Worm (Caenorhabditis elegans) whole organism, late embryonic: ENCODE results near the gene unk-1.

Experiments
- C08G9.2 ChIP-seq: sonication (generic microtip); optimal IDR thresholded peaks from 2 replicates; lab custom pipeline; 2016; ENCODE audit warnings: mild to moderate bottlenecking, missing genetic modification characterization, moderate library complexity, missing compliant biosample characterization
- T23F11.4 ChIP-seq: fragments of 200-800 bp; sonication (Bioruptor generic); optimal IDR thresholded peaks from 2 replicates; lab custom pipeline; 2018; ENCODE audit warnings: mild to moderate bottlenecking, missing genetic modification characterization, missing compliant biosample characterization
- Y22D7AL.16 ChIP-seq: sonication (generic microtip); optimal IDR thresholded peaks from 2 replicates; lab custom pipeline; 2016; ENCODE audit warnings: missing genetic modification characterization, missing compliant biosample characterization
- ahr-1 ChIP-seq: sonication (generic microtip); optimal IDR thresholded peaks from 2 replicates; lab custom pipeline; 2016; ENCODE audit warnings: missing genetic modification characterization, missing compliant biosample characterization
- ama-1 ChIP-seq: fragments of 150-350 bp; optimal IDR thresholded peaks from 2 replicates; lab custom pipeline; 2014
- ceh-14 ChIP-seq: sonication (generic microtip); optimal IDR thresholded peaks from 2 replicates; lab custom pipeline; 2016; ENCODE audit warnings: missing genotype, missing genetic modification characterization, missing compliant biosample characterization
- ceh-19 ChIP-seq: fragments of 200-800 bp; sonication (Bioruptor generic); optimal IDR thresholded peaks from 2 replicates; lab custom pipeline; 2018; ENCODE audit warnings: mild to moderate bottlenecking, missing genetic modification characterization, missing compliant biosample characterization
- ceh-22 ChIP-seq: sonication (generic microtip); optimal IDR thresholded peaks from 2 replicates; lab custom pipeline; 2017; ENCODE audit warnings: missing biosample characterization, missing genetic modification characterization
- ceh-30 ChIP-seq: fragments of 150-350 bp; optimal IDR thresholded peaks from 2 replicates; lab custom pipeline; 2014; ENCODE audit warnings: missing biosample characterization, missing genetic modification characterization
- ceh-31 ChIP-seq: sonication (generic microtip); optimal IDR thresholded peaks from 2 replicates; lab custom pipeline; 2016; ENCODE audit warnings: missing genetic modification characterization, missing compliant biosample characterization
- ceh-34 ChIP-seq: sonication (generic microtip); optimal IDR thresholded peaks from 2 replicates; lab custom pipeline; 2016; ENCODE audit warnings: mild to moderate bottlenecking, missing genetic modification characterization, missing compliant biosample characterization
- ceh-48 ChIP-seq: sonication (generic microtip); optimal IDR thresholded peaks from 2 replicates; lab custom pipeline; 2016; ENCODE audit warnings: missing genetic modification characterization, inconsistent platforms, missing compliant biosample characterization
- dmd-4 ChIP-seq: sonication (generic microtip); optimal IDR thresholded peaks from 2 replicates; lab custom pipeline; 2016; ENCODE audit warnings: borderline replicate concordance, missing genetic modification characterization, missing compliant biosample characterization
- fkh-10 ChIP-seq: fragments of 150-350 bp; optimal IDR thresholded peaks from 2 replicates; lab custom pipeline; 2014; ENCODE audit warnings: missing biosample characterization, missing genetic modification reagents, missing genetic modification characterization
- fkh-6 ChIP-seq: sonication (generic microtip); optimal IDR thresholded peaks from 2 replicates; lab custom pipeline; 2016; ENCODE audit warnings: missing genetic modification characterization, missing compliant biosample characterization
- hlh-13 ChIP-seq: fragments of 200-800 bp; sonication (Bioruptor generic); optimal IDR thresholded peaks from 2 replicates; lab custom pipeline; 2018; ENCODE audit warnings: mild to moderate bottlenecking, missing genetic modification characterization, missing compliant biosample characterization
- hlh-15 ChIP-seq: sonication (generic microtip); optimal IDR thresholded peaks from 2 replicates; lab custom pipeline; 2016; ENCODE audit warnings: missing genetic modification characterization, missing compliant biosample characterization
- hlh-30 ChIP-seq: sonication (generic microtip); optimal IDR thresholded peaks from 2 replicates; lab custom pipeline; 2017; ENCODE audit warnings: antibody characterized with exemption, missing genetic modification characterization, missing compliant biosample characterization; ENCODE audit not compliant: insufficient read depth
- lin-11 ChIP-seq: fragments of 200-800 bp; sonication (Bioruptor generic); optimal IDR thresholded peaks from 2 replicates; lab custom pipeline; 2018; ENCODE audit warnings: mild to moderate bottlenecking, missing genetic modification characterization, missing compliant biosample characterization
- nfya-1 ChIP-seq: sonication (generic microtip); optimal IDR thresholded peaks from 2 replicates; lab custom pipeline; 2017; ENCODE audit warnings: missing genetic modification characterization, mild to moderate bottlenecking, missing compliant biosample characterization, antibody characterized with exemption, moderate library complexity
- nhr-232 ChIP-seq: sonication (generic microtip); optimal IDR thresholded peaks from 2 replicates; lab custom pipeline; 2016; ENCODE audit warnings: missing genetic modification characterization, missing compliant biosample characterization
- odd-2 ChIP-seq: sonication (generic microtip); optimal IDR thresholded peaks from 2 replicates; lab custom pipeline; 2017; ENCODE audit warnings: antibody characterized with exemption, mild to moderate bottlenecking, missing genetic modification characterization, missing compliant biosample characterization
- pag-3 ChIP-seq: sonication (generic microtip); optimal IDR thresholded peaks from 2 replicates; lab custom pipeline; 2016; ENCODE audit warnings: missing compliant biosample characterization, missing genetic modification characterization, borderline replicate concordance
- pha-4 ChIP-seq: fragments of 150-350 bp; optimal IDR thresholded peaks from 2 replicates; lab custom pipeline; 2018; ENCODE audit warnings: missing biosample characterization, missing genetic modification reagents, missing genetic modification characterization
- ref-2 ChIP-seq: sonication (generic microtip); optimal IDR thresholded peaks from 2 replicates; lab custom pipeline; 2016; ENCODE audit warnings: missing genetic modification characterization, missing compliant biosample characterization
- rnt-1 ChIP-seq: sonication (generic microtip); optimal IDR thresholded peaks from 2 replicates; lab custom pipeline; 2016; ENCODE audit warnings: missing genetic modification characterization, missing compliant biosample characterization
- sdc-2 ChIP-seq: sonication (generic microtip); optimal IDR thresholded peaks from 2 replicates; lab custom pipeline; 2016; ENCODE audit warnings: missing genotype, missing genetic modification characterization, missing compliant biosample characterization
- sox-2 ChIP-seq: fragments of 200-800 bp; sonication (Bioruptor generic); IDR thresholded peaks from 2 replicates; pipeline ENCODE4 v1.3.6; 2022; ENCODE audit warnings: missing genetic modification reagents, missing genetic modification characterization, missing compliant biosample characterization
- syd-9 ChIP-seq: sonication (generic microtip); optimal IDR thresholded peaks from 2 replicates; lab custom pipeline; 2016; ENCODE audit warnings: mild to moderate bottlenecking, missing genetic modification characterization, moderate library complexity, missing compliant biosample characterization
- tbx-7 ChIP-seq: sonication (generic microtip); optimal IDR thresholded peaks from 2 replicates; lab custom pipeline; 2016; ENCODE audit warnings: missing genotype, missing genetic modification characterization, missing compliant biosample characterization
- ttx-3 ChIP-seq: sonication (generic microtip); optimal IDR thresholded peaks from 2 replicates; lab custom pipeline; 2016; ENCODE audit warnings: missing genetic modification reagents, missing genetic modification characterization, missing compliant biosample characterization
- unc-42 ChIP-seq: sonication (generic microtip); optimal IDR thresholded peaks from 2 replicates; lab custom pipeline; 2016; ENCODE audit warnings: missing genotype, missing genetic modification characterization, missing compliant biosample characterization
- unc-55 ChIP-seq: sonication (generic microtip); optimal IDR thresholded peaks from 2 replicates; lab custom pipeline; 2017; ENCODE audit warnings: missing biosample characterization, missing genetic modification reagents, missing genetic modification characterization
- unc-86 ChIP-seq: sonication (generic microtip); optimal IDR thresholded peaks from 2 replicates; lab custom pipeline; 2016; ENCODE audit warnings: missing genetic modification characterization, missing compliant biosample characterization
- zip-5 ChIP-seq: sonication (generic microtip); optimal IDR thresholded peaks from 2 replicates; lab custom pipeline; 2016; ENCODE audit warnings: missing genetic modification characterization, missing compliant biosample characterization
- ztf-16 ChIP-seq: sonication (generic microtip); optimal IDR thresholded peaks from 2 replicates; lab custom pipeline; 2017; ENCODE audit warnings: missing genetic modification characterization, missing compliant biosample characterization

The unk-1 gene

DNA sequence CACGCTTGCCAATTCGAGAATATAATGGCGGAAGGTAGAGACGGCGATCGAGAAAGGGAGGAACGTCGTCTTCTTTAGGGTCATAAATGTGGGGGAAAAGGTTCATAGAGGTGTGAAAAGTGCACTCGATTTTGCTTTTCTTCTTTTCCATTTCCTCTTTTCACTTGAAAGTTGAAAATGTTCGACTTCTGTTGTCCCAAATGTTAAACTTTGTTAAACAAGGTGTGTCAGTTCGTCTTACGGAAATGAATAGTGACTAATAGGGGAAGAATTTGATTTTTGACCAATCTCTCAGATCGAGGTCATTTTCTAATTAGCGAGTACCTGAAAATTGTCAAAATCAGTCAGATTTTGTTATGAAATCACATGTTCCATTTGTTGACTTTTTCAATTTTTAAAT, 9.9 kb upstream of the unk-1 start:
- no peak for TF ChIP-seq hlh-15
- no peak for TF ChIP-seq odd-2 (tag; lab: Kevin White, UChicago)
- TF ChIP-seq ceh-31 (tag; lab: Kevin White, UChicago) = peak; percentile 34

DNA sequence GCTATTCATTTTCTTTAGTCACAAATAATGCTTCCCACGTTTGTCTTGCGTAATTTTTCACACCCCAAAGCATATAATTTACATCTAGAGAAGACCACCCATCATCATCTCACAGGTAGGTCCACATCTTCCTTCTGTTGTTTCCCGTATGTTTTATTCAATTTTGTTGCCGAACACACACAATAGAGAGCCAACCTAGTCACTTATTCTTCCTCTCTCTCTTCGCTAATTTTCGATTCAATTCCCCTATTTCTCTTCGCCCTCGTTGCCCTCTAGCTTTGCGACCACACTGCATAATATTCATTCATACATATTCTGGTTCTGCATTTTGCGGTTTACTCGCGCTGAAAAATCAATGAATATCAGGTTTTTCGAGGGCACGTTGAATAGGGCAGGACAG, 8.8 kb upstream of the unk-1 start:
- TF ChIP-seq pag-3 (tag; lab: Kevin White, UChicago) (no peak), hlh-30 (no peak), C08G9.2 (tag; lab: Kevin White, UChicago) (no peak), unc-42 (peak; percentile 11), nhr-232 (no peak), ceh-22 (tag; lab: Kevin White, UChicago) (no peak), unc-86 (tag; lab: Kevin White, UChicago) (no peak), lin-11 (tag; lab: Kevin White, UChicago) (no peak), sdc-2 (no peak), dmd-4 (tag; lab: Kevin White, UChicago) (no peak), unc-55 (GFP tag; lab: Kevin White, UChicago) (no peak), ceh-31 (tag; lab: Kevin White, UChicago) (peak; percentile 71), ceh-34 (no peak), ceh-19 (GFP tag; lab: Kevin White, UChicago) (no peak), zip-5 (tag; lab: Kevin White, UChicago) (no peak), hlh-15 (no peak), ceh-48 (tag; lab: Kevin White, UChicago) (peak; percentile 5), nfya-1 (tag; lab: Kevin White, UChicago) (no peak), syd-9 (tag; lab: Kevin White, UChicago) (no peak)

DNA sequence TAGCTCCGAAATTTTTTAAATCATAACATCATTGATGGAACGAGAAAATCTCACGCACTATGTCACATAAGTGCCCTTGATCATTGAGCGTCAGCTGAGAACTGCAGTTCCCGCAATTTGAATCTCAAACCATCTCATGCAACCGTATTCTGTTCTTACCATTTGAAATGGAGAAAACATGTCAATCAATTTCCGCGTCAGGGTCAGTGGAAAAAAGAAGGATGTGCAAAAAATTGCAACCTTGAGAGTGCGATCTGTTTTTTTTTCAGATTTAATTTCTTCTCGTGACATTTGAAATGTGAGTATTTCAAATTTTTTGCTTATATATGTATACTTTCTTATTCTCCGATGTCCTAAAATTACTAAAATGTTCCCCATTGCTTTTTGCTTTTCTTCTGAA, 4.1 kb upstream of the unk-1 start:
- TF ChIP-seq hlh-15 (no peak), fkh-6 (tag; lab: Kevin White, UChicago) (no peak), hlh-13 (GFP tag; lab: Kevin White, UChicago) (no peak)

DNA sequence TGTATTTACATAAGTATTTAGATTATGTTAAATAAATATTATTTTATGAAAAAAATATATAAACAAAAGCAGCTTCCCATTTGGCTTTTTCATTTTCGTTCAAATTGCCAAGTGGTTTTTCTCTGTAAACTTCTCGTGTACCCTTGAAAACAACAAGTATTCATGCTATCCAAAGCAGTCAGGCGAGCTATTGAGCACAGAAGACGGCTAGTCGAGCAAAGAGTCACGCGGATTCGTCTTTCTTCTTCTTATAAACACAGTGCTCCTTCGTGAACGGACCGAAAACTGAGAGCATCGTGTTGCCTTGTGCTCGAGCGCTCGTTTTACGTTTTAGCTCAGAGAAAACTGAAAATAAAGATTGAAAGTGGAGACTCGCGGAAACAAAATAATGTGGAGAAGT, 1.1 kb downstream of the unk-1 start:
- TF ChIP-seq ceh-22 (tag; lab: Kevin White, UChicago) (no peak), Y22D7AL.16 (no peak), ahr-1 (no peak), rnt-1 (no peak), ama-1 (no peak), T23F11.4 (GFP tag; lab: Kevin White, UChicago) (no peak), pha-4 (no peak), ztf-16 (no peak), sox-2 (no peak), ceh-30 (no peak), ttx-3 (tag; lab: Kevin White, UChicago) (no peak), ceh-19 (GFP tag; lab: Kevin White, UChicago) (no peak), ceh-48 (tag; lab: Kevin White, UChicago) (no peak), ref-2 (tag; lab: Kevin White, UChicago) (no peak), pag-3 (tag; lab: Kevin White, UChicago) (no peak), fkh-10 (GFP tag; lab: Kevin White, UChicago) (no peak)

DNA sequence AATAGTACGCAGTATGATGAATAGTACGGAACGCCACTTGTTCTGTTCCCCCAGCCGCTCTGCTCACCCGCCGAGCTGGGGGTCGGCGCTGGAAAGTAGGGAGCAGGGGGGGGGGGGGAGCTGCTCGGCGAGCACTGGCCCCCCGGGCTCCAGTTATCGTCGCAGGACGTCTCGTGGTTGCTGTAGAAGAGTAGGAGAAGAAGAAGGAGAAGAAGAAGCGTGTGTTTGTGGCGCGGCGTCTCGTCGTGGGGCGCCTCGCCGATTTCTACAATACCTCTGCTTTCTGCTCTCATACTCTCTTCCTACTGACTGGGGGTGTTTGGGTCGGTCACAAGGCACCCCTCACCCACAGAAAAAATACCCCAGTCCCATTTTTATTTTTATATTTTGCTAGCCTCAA, 2.5 kb downstream of the unk-1 start:
- TF ChIP-seq tbx-7 (tag; lab: Kevin White, UChicago) (no peak), odd-2 (tag; lab: Kevin White, UChicago) (no peak), nhr-232 (no peak), ceh-14 (tag; lab: Kevin White, UChicago) (no peak)
